Worm (Caenorhabditis elegans): ENCODE results near the gene col-177.

col-177 gene

DNA sequence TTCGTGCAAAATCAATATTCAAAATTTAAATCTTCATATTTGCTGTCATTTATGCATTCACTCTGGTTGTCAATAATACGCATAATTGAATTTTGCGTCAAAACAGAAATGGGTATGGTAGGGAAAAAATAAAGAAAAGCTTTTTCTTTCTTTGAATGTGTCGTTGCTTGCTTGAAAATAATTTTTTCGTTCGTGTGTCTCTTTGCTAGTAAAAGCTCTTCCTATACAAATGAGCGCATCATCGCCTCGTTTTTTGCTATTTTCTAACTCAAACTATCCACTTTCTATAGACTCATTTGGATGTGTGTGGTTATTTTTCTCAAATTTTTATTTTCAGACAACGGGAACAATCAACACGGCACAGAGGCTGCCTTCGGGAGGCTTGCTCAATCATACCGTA is 27.0 kb upstream of the col-177 start, which contains the start of gene ldb-1:
ldb-1 (plus strand) TSS at position 301 of the 400 bp plus-strand sequence.
- TF ChIP-seq lin-13 (GFP tag; optimal IDR thresholded peaks at IDR 0.05) (no peak), mep-1 (tag; optimal IDR thresholded peaks at IDR 0.05) (no peak), jun-1 (tag; optimal IDR thresholded peaks at IDR 0.05) (no peak), blmp-1 (tag; optimal IDR thresholded peaks at IDR 0.05) (no peak), C04F5.9 (tag; optimal IDR thresholded peaks at IDR 0.05) (no peak), elt-3 (tag; optimal IDR thresholded peaks at IDR 0.05) (no peak), Y116A8C.19 (tag; optimal IDR thresholded peaks at IDR 0.05; ENCODE audit: borderline replicate concordance) (no peak), egl-27 (tag; optimal IDR thresholded peaks at IDR 0.05) (no peak), xbp-1 (tag; optimal IDR thresholded peaks at IDR 0.05) (no peak), fkh-8 (tag; optimal IDR thresholded peaks at IDR 0.05) (no peak), C34B4.2 (tag; optimal IDR thresholded peaks at IDR 0.05) (no peak)

DNA sequence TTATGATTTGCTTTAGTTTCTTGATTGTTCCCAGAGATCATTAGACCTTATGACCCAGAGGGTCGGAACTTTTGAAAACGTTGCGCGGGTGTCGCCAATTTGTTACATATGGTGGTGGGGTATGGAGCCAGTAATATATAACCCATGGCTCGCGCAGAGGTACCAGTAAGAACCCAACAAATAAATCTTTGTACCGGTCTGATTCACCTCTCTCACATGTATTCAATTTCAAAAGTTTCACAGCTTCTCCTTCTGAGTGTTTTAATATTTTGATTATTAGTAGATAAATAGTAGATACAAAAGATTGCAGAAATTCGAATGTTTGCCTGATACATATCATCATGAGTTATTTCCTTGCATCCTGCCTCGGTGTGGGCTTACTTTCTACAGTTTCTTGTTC is 14.4 kb upstream of the col-177 start, which contains the start of gene egl-15:
egl-15 (plus strand) TSS at position 301 of the 400 bp plus-strand sequence.
- TF ChIP-seq pax-3 (tag; optimal IDR thresholded peaks at IDR 0.05) (no peak), unc-86 (tag; optimal IDR thresholded peaks at IDR 0.05) (no peak), ceh-90 (tag; optimal IDR thresholded peaks at IDR 0.05) (no peak), ama-1 (optimal IDR thresholded peaks at IDR 0.05) (no peak), mep-1 (tag; optimal IDR thresholded peaks at IDR 0.05) (no peak), fkh-10 (GFP tag; optimal IDR thresholded peaks at IDR 0.05) (no peak), vab-15 (tag; optimal IDR thresholded peaks at IDR 0.05) (no peak), skn-1 (tag; optimal IDR thresholded peaks at IDR 0.05) (no peak), nhr-11 (tag; optimal IDR thresholded peaks at IDR 0.05) (no peak), lin-39 (tag; optimal IDR thresholded peaks at IDR 0.05) (no peak), efl-1 (optimal IDR thresholded peaks at IDR 0.05) (no peak), efl-1 (GFP tag; optimal IDR thresholded peaks at IDR 0.05 in 1 of 2) (peak in 1 of 2 experiments; percentile 30), elt-2 (tag; optimal IDR thresholded peaks at IDR 0.05) (no peak), rnt-1 (tag; optimal IDR thresholded peaks at IDR 0.05) (no peak), sox-4 (tag; optimal IDR thresholded peaks at IDR 0.05) (no peak), dsc-1 (tag; optimal IDR thresholded peaks at IDR 0.05) (peak; percentile 31), xbp-1 (tag; optimal IDR thresholded peaks at IDR 0.05) (no peak), aly-2 (tag; optimal IDR thresholded peaks at IDR 0.05) (no peak)

DNA sequence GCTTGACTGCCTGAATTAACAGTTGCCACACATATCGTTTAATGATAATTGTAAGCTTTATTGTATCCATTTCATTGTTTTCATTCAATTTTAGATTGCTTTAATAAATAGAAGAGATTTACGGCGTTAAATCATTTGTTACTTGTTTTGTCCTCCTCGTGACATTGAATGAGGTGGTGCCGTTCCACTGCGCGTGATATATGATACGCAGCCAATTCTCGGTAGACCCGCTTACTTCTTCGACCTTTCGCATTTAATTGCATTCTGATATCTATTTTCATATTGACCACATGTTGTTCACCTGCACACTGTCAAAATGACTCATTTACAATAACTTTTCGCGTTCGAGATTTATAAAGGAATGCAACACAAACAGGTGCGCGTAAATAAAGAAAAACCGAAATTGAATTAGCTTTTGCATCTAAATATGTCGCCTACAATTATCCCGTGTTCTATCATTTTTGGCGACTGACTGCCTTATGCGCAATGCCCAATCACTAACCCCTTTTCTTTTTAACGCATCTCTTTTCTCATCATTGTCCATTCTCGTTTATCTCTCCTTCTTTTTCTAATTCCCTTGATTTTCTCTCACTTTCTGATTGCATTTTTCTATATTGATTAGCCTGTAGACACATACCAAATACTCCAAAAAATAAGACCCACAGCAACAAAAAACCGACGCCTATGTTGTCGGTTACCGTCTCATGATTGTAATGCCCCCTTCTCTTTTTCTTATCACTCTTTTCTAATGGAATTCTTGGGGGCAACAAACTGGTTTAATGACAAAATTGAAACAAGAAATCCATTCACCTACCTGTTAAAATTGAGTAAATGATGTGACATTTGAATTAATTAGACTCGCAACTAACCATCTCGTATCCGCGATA is 13.0 kb upstream of the col-177 start:
- TF ChIP-seq ama-1 (optimal IDR thresholded peaks at IDR 0.05) (no peak), lin-14 (GFP tag; optimal IDR thresholded peaks at IDR 0.05) (peak; percentile 59), C04F5.9 (tag; optimal IDR thresholded peaks at IDR 0.05) (no peak), mep-1 (tag; optimal IDR thresholded peaks at IDR 0.05) (peak; percentile 31), ets-5 (GFP tag; IDR thresholded peaks at IDR 0.05) (no peak), efl-1 (optimal IDR thresholded peaks at IDR 0.05) (no peak), efl-1 (GFP tag; optimal IDR thresholded peaks at IDR 0.05 in 1 of 2) (no peak), irx-1 (tag; optimal IDR thresholded peaks at IDR 0.05) (no peak), snpc-4 (tag; optimal IDR thresholded peaks at IDR 0.05) (no peak), hlh-17 (GFP tag; optimal IDR thresholded peaks at IDR 0.05; ENCODE audit: borderline replicate concordance) (no peak), zag-1 (tag; optimal IDR thresholded peaks at IDR 0.05) (no peak), elt-3 (tag; optimal IDR thresholded peaks at IDR 0.05) (peak in 4 of 6 experiments; percentile 45 to 84 (median 74)), lsy-2 (tag; optimal IDR thresholded peaks at IDR 0.05) (peak in 1 of 2 experiments; percentile 51), lin-39 (tag; optimal IDR thresholded peaks at IDR 0.05) (no peak), fkh-10 (GFP tag; optimal IDR thresholded peaks at IDR 0.05) (no peak), lin-35 (GFP tag; optimal IDR thresholded peaks at IDR 0.05) (peak in 1 of 2 experiments; percentile 26), sox-4 (tag; optimal IDR thresholded peaks at IDR 0.05) (no peak), aly-2 (tag; optimal IDR thresholded peaks at IDR 0.05) (no peak), nhr-20 (tag; optimal IDR thresholded peaks at IDR 0.05) (peak; percentile 48), nhr-71 (tag; optimal IDR thresholded peaks at IDR 0.05) (peak; percentile 47), tlp-1 (tag; optimal IDR thresholded peaks at IDR 0.05) (no peak), isw-1 (GFP tag; IDR thresholded peaks at IDR 0.05) (no peak), nhr-85 (tag) (peak; percentile 91), egl-27 (tag; optimal IDR thresholded peaks at IDR 0.05) (no peak), ceh-82 (tag; optimal IDR thresholded peaks at IDR 0.05) (peak in 1 of 3 experiments; percentile 4), zip-4 (GFP tag; optimal IDR thresholded peaks at IDR 0.05) (no peak), pag-3 (tag; optimal IDR thresholded peaks at IDR 0.05; ENCODE audit: borderline replicate concordance, insufficient read depth) (no peak), snu-23 (GFP tag; optimal IDR thresholded peaks at IDR 0.05) (peak; percentile 55), ztf-4 (tag; optimal IDR thresholded peaks at IDR 0.05) (no peak), alr-1 (tag; optimal IDR thresholded peaks at IDR 0.05; ENCODE audit: borderline replicate concordance) (no peak), xbp-1 (tag; optimal IDR thresholded peaks at IDR 0.05) (no peak)
